Fruit fly (Drosophila melanogaster) S2 (cell line): Measurements from ENCODE around the gene Cpr65Au.

ENCODE experiments used
- CG8478 ChIP-seq: fragments of >200 bp; optimal IDR thresholded peaks from 2 replicates; lab custom pipeline; 2018
- CTCF ChIP-seq, 2 experiments: fragments of >200 bp; optimal IDR thresholded peaks; 2 replicates each; lab custom pipeline; 2018

The Cpr65Au gene

dm6 chr3L:6124616-6125408 lies 7.1 kb downstream of the Cpr65Au start:
- TF ChIP-seq CTCF (optimal IDR thresholded peaks at IDR 0.05; lab: Kevin White, UChicago): peak; percentile 91 to 94
- TF ChIP-seq CG8478 (lab: Kevin White, UChicago): no peak

- no peak for TF ChIP-seq CG8478 (lab: Kevin White, UChicago)
- no peak for TF ChIP-seq CTCF (optimal IDR thresholded peaks at IDR 0.05; lab: Kevin White, UChicago)
Observed at dm6 chr3L:6116881-6117280, 15.0 kb downstream of the Cpr65Au start.

dm6 chr3L:6115505-6115904 lies 16.4 kb downstream of the Cpr65Au start:
- TF ChIP-seq CTCF (optimal IDR thresholded peaks at IDR 0.05; lab: Kevin White, UChicago) (no peak), CG8478 (lab: Kevin White, UChicago) (no peak)

DNA sequence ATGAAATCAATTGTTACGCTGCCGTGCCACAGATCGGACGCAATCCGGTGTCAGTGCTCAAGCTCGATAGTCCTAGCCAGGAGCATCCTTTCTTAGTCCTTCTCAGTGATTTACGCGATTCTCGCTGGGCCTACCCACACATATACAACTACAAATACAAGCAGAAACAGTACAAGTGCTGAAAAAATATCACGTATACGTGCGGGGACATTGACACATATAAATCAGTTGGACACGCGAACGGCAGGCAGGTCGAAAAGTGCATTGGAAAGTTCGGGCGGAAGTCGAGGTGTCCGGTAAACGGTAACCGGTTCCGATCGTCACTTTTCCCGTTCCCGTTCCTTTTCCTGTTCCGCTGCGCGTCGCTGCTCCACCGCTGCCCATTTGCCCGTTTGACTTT lies 20.5 kb downstream of the Cpr65Au start:
- TF ChIP-seq CG8478 (lab: Kevin White, UChicago) (no peak), CTCF (optimal IDR thresholded peaks at IDR 0.05; lab: Kevin White, UChicago) (no peak)

- TF ChIP-seq CTCF (optimal IDR thresholded peaks at IDR 0.05; lab: Kevin White, UChicago): no peak
- TF ChIP-seq CG8478 (lab: Kevin White, UChicago): no peak
Observed at dm6 chr3L:6110673-6111449, 21.0 kb downstream of the Cpr65Au start.

DNA sequence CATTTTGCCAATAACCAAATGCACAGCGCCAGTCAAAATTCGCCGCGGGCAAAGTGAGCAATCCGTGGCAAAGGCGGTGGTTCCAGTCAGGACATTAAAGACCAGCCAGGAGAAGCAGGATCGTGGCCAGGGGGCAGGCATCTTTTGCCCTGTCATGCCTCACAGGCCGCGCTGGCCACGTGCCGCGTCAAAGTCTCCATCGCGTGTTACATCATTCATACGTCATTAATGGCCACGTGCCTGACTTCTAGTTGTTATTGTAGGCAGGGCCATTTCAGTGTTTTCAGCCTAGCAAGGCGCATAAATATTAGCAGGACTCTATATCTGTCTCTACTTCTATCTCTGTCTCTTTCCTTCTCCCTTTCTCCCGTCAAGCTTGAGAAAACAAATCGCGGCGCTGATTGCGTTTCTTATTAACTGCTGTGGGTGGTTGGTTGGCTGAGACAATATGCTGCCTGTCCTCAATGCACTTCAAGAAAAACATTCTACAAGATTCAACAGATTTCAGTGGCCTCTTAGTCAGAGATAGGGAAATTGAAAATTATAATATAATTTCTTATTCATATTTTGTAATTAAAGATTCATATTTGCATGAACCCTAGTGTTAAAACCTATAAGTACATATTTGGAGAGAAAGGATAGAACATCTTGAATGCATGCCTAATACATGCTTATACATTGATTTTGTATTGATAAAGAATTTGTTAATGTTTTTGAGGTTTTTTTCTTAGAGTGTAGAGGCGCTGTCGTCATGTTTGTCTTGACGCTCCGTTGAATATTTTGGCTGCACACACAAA lies 23.4 kb downstream of the Cpr65Au start:
- TF ChIP-seq CG8478 (lab: Kevin White, UChicago) (no peak), CTCF (optimal IDR thresholded peaks at IDR 0.05; lab: Kevin White, UChicago) (no peak)

dm6 chr3L:6106717-6107116 lies 25.2 kb downstream of the Cpr65Au start:
- TF ChIP-seq CG8478 (lab: Kevin White, UChicago) (no peak), CTCF (optimal IDR thresholded peaks at IDR 0.05; lab: Kevin White, UChicago) (no peak)

DNA sequence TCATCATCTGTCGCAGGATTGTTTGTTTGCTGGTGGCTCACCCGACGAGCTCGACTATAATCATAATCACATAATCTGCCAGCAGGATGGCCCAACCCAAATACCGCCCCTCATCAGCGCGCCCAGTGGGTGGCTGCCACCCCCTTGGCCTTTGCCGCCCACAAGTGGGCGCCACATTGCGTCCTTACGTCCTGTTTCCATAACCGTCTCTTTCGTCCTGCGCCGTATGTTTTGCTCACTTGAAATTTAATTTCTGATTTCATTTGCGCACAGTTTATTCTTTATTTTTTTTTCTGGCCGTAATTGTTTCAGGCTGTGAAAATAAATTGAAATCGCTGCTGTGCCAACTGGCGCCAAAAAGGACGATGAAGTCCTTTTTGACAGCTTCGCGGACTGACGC lies 26.5 kb downstream of the Cpr65Au start:
- no peak for TF ChIP-seq CG8478 (lab: Kevin White, UChicago)
- no peak for TF ChIP-seq CTCF (optimal IDR thresholded peaks at IDR 0.05; lab: Kevin White, UChicago)

DNA sequence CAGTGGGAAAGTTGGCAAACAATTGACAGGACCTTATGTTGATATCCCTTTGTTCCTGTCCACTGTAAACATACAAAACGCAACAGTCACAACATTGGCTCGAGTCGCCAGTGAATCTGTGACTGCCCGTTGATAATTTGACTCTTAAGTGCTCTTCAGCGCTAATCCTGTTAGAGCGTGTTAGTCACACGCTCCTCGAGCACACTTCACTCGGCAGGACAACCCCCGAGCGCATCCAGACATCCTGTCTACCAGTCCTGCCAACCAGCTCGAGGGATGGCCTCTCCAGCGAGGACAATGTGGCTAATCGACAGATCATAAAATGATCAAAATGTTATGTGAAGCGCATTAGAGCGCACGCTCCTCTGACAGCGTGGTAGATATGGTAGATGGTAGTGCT lies 27.4 kb downstream of the Cpr65Au start:
- no peak for TF ChIP-seq CTCF (optimal IDR thresholded peaks at IDR 0.05; lab: Kevin White, UChicago)
- no peak for TF ChIP-seq CG8478 (lab: Kevin White, UChicago)

- no peak for TF ChIP-seq CG8478 (lab: Kevin White, UChicago)
- peak; percentile 89 to 95 for TF ChIP-seq CTCF (optimal IDR thresholded peaks at IDR 0.05; lab: Kevin White, UChicago)
Observed at dm6 chr3L:6103658-6104057, 28.3 kb downstream of the Cpr65Au start.

DNA sequence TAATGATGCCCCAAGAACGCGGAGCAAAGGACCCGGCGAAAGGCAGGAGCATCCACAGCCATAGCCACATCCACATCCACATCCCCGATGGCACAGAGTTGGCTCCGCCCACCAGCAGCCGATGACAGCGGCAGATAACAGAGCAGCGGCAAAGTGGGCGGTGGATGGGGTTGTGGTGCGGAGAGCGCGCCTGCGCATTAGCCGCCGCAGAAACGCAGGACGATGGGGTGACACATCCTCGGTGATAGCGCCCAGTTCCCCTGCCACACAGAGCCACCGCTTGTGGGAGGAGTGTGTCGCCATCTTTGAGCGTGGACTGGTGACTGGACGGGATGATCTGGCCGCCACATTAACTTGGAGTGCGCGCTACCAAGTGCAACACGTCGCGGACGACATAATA lies 34.6 kb downstream of the Cpr65Au start, which contains the start of gene Ets65A:
Ets65A (plus strand) TSS at position 348 of the 400 bp plus-strand sequence.
- TF ChIP-seq CTCF (optimal IDR thresholded peaks at IDR 0.05; lab: Kevin White, UChicago) (no peak), CG8478 (lab: Kevin White, UChicago) (no peak)

- no peak for TF ChIP-seq CG8478 (lab: Kevin White, UChicago)
Observed at dm6 chr3L:6094697-6095096, 37.2 kb downstream of the Cpr65Au start, which contains the start of the genes CG10467 and loj. TSS of gene CG10467 (minus strand) at chr3L:6094747. TSS of gene loj (plus strand) at chr3L:6094987.

DNA sequence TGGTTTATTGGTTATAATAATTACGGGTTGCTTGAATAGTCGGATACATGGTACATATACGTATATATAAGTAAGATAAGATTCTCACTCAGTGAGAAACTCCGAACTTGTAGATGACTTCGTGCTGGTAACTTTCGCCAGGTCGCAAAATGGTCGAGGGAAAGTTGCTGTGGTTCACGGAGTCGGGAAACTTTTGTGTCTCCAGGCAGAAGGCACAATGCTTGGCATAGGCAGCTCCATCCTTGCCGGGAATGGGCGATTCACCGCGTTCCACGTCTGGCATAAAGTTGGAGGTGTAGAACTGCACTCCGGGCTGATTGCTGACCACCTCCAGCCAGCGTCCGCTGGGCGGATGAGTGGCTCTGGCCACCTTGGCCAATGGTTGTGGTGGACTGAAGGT lies 38.7 kb downstream of the Cpr65Au start, which contains the start of gene CG10469:
CG10469 (minus strand) TSS at position 101 of the 400 bp plus-strand sequence.
- TF ChIP-seq CTCF (optimal IDR thresholded peaks at IDR 0.05; lab: Kevin White, UChicago) (no peak), CG8478 (lab: Kevin White, UChicago) (no peak)

dm6 chr3L:6085988-6086387 lies 45.9 kb downstream of the Cpr65Au start:
- no peak for TF ChIP-seq CG8478 (lab: Kevin White, UChicago)
- no peak for TF ChIP-seq CTCF (optimal IDR thresholded peaks at IDR 0.05; lab: Kevin White, UChicago)
